Worm (Caenorhabditis elegans) whole organism, L1 larva: ENCODE measurements around the gene Y57G11B.5.

Experiments
- C04F5.9 ChIP-seq: sonication (generic microtip); optimal IDR thresholded peaks from 2 replicates; lab custom pipeline; 2016; ENCODE audit warnings: missing genetic modification characterization, missing compliant biosample characterization
- Y116A8C.19 ChIP-seq: sonication (generic microtip); optimal IDR thresholded peaks from 2 replicates; lab custom pipeline; 2016; ENCODE audit warnings: missing compliant biosample characterization, missing genetic modification characterization, borderline replicate concordance
- aly-2 ChIP-seq: fragments of 150-350 bp; optimal IDR thresholded peaks from 2 replicates; lab custom pipeline; 2014; ENCODE audit warnings: missing biosample characterization, missing genetic modification characterization
- ama-1 ChIP-seq: fragments of 150-350 bp; optimal IDR thresholded peaks from 2 replicates; lab custom pipeline; 2014
- blmp-1 ChIP-seq: fragments of 150-350 bp; optimal IDR thresholded peaks from 2 replicates; lab custom pipeline; 2014; ENCODE audit warnings: missing biosample characterization, missing genetic modification characterization
- ceh-90 ChIP-seq: sonication (generic microtip); optimal IDR thresholded peaks from 2 replicates; lab custom pipeline; 2016; ENCODE audit warnings: missing genetic modification characterization, missing compliant biosample characterization
- dpl-1 ChIP-seq, 3 experiments: fragments of 150-350 bp in 2 of 3; sonication (generic microtip) in 1 of 3; optimal IDR thresholded peaks; 2 replicates each; lab custom pipeline; 2014 to 2017; ENCODE audit warnings: missing biosample characterization in 3 of 3, missing genetic modification characterization in 3 of 3, missing genetic modification reagents in 3 of 3
- dsc-1 ChIP-seq: sonication (generic microtip); optimal IDR thresholded peaks from 2 replicates; lab custom pipeline; 2016; ENCODE audit warnings: mild to moderate bottlenecking, missing genetic modification characterization, missing compliant biosample characterization
- efl-1 ChIP-seq, 4 experiments: fragments of 150-350 bp; optimal IDR thresholded peaks in 3 of 4; peaks in 1 of 4; 1 replicate in 1 of 4; 2 replicates in 3 of 4; lab custom pipeline; 2014; ENCODE audit warnings: missing biosample characterization in 2 of 4, missing genetic modification characterization in 2 of 4, missing genetic modification reagents in 2 of 4
- egl-13 ChIP-seq: sonication (generic microtip); optimal IDR thresholded peaks from 2 replicates; lab custom pipeline; 2016; ENCODE audit warnings: missing genotype, missing genetic modification reagents, missing genetic modification characterization, missing compliant biosample characterization
- elt-3 ChIP-seq, 6 experiments: fragments of 150-350 bp in 1 of 6; sonication (generic microtip); optimal IDR thresholded peaks; 2 replicates each; lab custom pipeline; 2017 to 2018; ENCODE audit warnings: missing biosample characterization in 6 of 6, missing genetic modification characterization in 6 of 6, inconsistent platforms in 1 of 6
- ets-5 ChIP-seq: fragments of 200-800 bp; sonication (Bioruptor generic); IDR thresholded peaks from 2 replicates; pipeline ENCODE4 v1.3.6; 2022; ENCODE audit warnings: missing genetic modification characterization, missing compliant biosample characterization
- fkh-10 ChIP-seq: sonication (generic microtip); optimal IDR thresholded peaks from 2 replicates; lab custom pipeline; 2017; ENCODE audit warnings: missing biosample characterization, missing genetic modification reagents, missing genetic modification characterization
- fkh-4 ChIP-seq: sonication (generic microtip); optimal IDR thresholded peaks from 2 replicates; lab custom pipeline; 2016; ENCODE audit warnings: missing compliant biosample characterization, missing genetic modification characterization, borderline replicate concordance
- fos-1 ChIP-seq: fragments of 150-350 bp; optimal IDR thresholded peaks from 2 replicates; lab custom pipeline; 2014; ENCODE audit warnings: missing biosample characterization, missing genetic modification characterization
- grh-1 ChIP-seq: fragments of 200-800 bp; sonication (Bioruptor generic); IDR thresholded peaks from 2 replicates; pipeline ENCODE4 v1.3.6; 2022; ENCODE audit warnings: missing genetic modification reagents, missing genetic modification characterization, missing compliant biosample characterization
- hlh-4 ChIP-seq: sonication (generic microtip); optimal IDR thresholded peaks from 2 replicates; lab custom pipeline; 2016; ENCODE audit warnings: mild to moderate bottlenecking, missing genetic modification characterization, missing compliant biosample characterization
- jun-1 ChIP-seq: fragments of 150-350 bp; optimal IDR thresholded peaks from 2 replicates; lab custom pipeline; 2014; ENCODE audit warnings: missing biosample characterization, missing genetic modification reagents, missing genetic modification characterization
- lin-14 ChIP-seq: fragments of 200-800 bp; sonication (Bioruptor generic); optimal IDR thresholded peaks from 2 replicates; lab custom pipeline; 2018; ENCODE audit warnings: mild to moderate bottlenecking, missing genetic modification characterization, moderate library complexity, missing compliant biosample characterization
- lin-35 ChIP-seq, 2 experiments: fragments of 150-350 bp; optimal IDR thresholded peaks; 2 replicates each; lab custom pipeline; 2014; ENCODE audit warnings: missing biosample characterization in 2 of 2, missing genetic modification characterization in 2 of 2, missing genetic modification reagents in 2 of 2
- lin-39 ChIP-seq: fragments of 150-350 bp; optimal IDR thresholded peaks from 2 replicates; lab custom pipeline; 2014; ENCODE audit warnings: missing biosample characterization, missing genetic modification reagents, missing genetic modification characterization
- lir-3 ChIP-seq: sonication (generic microtip); optimal IDR thresholded peaks from 2 replicates; lab custom pipeline; 2016; ENCODE audit warnings: mild to moderate bottlenecking, missing genetic modification characterization, moderate library complexity, missing compliant biosample characterization; ENCODE audit not compliant: poor library complexity
- lsy-2 ChIP-seq, 2 experiments: fragments of 150-350 bp; optimal IDR thresholded peaks; 2 replicates each; lab custom pipeline; 2014; ENCODE audit warnings: missing biosample characterization in 2 of 2, missing genetic modification characterization in 2 of 2
- nhr-11 ChIP-seq: fragments of 150-350 bp; optimal IDR thresholded peaks from 2 replicates; lab custom pipeline; 2014; ENCODE audit warnings: missing biosample characterization, missing genetic modification characterization
- nhr-19 ChIP-seq: fragments of 200-800 bp; sonication (Bioruptor generic); conservative IDR thresholded peaks from 2 replicates; pipeline ENCODE4 v1.3.6; 2022; ENCODE audit warnings: missing genetic modification characterization, missing compliant biosample characterization
- nhr-20 ChIP-seq: sonication (generic microtip); optimal IDR thresholded peaks from 2 replicates; lab custom pipeline; 2016; ENCODE audit warnings: mild to moderate bottlenecking, missing genetic modification characterization, missing compliant biosample characterization
- nhr-237 ChIP-seq: fragments of 150-350 bp; optimal IDR thresholded peaks from 2 replicates; lab custom pipeline; 2014; ENCODE audit warnings: missing biosample characterization, missing genetic modification characterization
- nhr-28 ChIP-seq: fragments of 150-350 bp; optimal IDR thresholded peaks from 2 replicates; lab custom pipeline; 2014; ENCODE audit warnings: missing biosample characterization, missing genetic modification characterization
- nhr-47 ChIP-seq: sonication (generic microtip); optimal IDR thresholded peaks from 2 replicates; lab custom pipeline; 2016; ENCODE audit warnings: mild to moderate bottlenecking, missing genetic modification characterization, moderate library complexity, missing compliant biosample characterization
- nhr-77 ChIP-seq: fragments of 150-350 bp; optimal IDR thresholded peaks from 2 replicates; lab custom pipeline; 2014; ENCODE audit warnings: missing biosample characterization, missing genetic modification characterization
- nhr-85 ChIP-seq: sonication (generic microtip); peaks from one replicate; lab custom pipeline; 2016; ENCODE audit warnings: missing genetic modification characterization, inconsistent platforms, missing compliant biosample characterization
- pax-3 ChIP-seq: fragments of 200-800 bp; sonication (Bioruptor generic); optimal IDR thresholded peaks from 2 replicates; lab custom pipeline; 2018; ENCODE audit warnings: mild to moderate bottlenecking, missing genetic modification characterization, moderate library complexity, missing compliant biosample characterization
- pqm-1 ChIP-seq: sonication (generic microtip); optimal IDR thresholded peaks from 3 replicates; lab custom pipeline; 2017; ENCODE audit warnings: missing biosample characterization, missing genetic modification characterization
- snu-23 ChIP-seq: sonication (generic microtip); optimal IDR thresholded peaks from 2 replicates; lab custom pipeline; 2016; ENCODE audit warnings: missing genetic modification characterization, missing compliant biosample characterization
- sox-4 ChIP-seq: sonication (generic microtip); optimal IDR thresholded peaks from 2 replicates; lab custom pipeline; 2016; ENCODE audit warnings: missing genetic modification characterization, missing compliant biosample characterization
- tbx-2 ChIP-seq: sonication (generic microtip); optimal IDR thresholded peaks from 2 replicates; lab custom pipeline; 2016; ENCODE audit warnings: missing genetic modification characterization, missing compliant biosample characterization
- unc-30 ChIP-seq: sonication (generic microtip); optimal IDR thresholded peaks from 2 replicates; lab custom pipeline; 2017; ENCODE audit warnings: missing biosample characterization, missing genetic modification characterization
- xbp-1 ChIP-seq: sonication (generic microtip); optimal IDR thresholded peaks from 2 replicates; lab custom pipeline; 2016; ENCODE audit warnings: missing genetic modification characterization, missing compliant biosample characterization
- zag-1 ChIP-seq: fragments of 150-350 bp; optimal IDR thresholded peaks from 2 replicates; lab custom pipeline; 2014; ENCODE audit warnings: missing biosample characterization, missing genetic modification characterization

The Y57G11B.5 gene

ce11 chrIV:14594249-14594648 lies 19.6 kb downstream of the Y57G11B.5 start (continued):
- TF ChIP-seq tbx-2 (tag; lab: Kevin White, UChicago): peak; percentile 86
- TF ChIP-seq nhr-47: peak; percentile 81
- TF ChIP-seq grh-1 (GFP tag; lab: Robert Waterston, UW): peak; percentile 80
- peak; percentile 86 for TF ChIP-seq pqm-1 (tag; lab: Kevin White, UChicago)
- TF ChIP-seq fkh-4 (tag; lab: Kevin White, UChicago): no peak
- TF ChIP-seq blmp-1 (tag; lab: Kevin White, UChicago): peak; percentile 93
- peak; percentile 84 for TF ChIP-seq nhr-77 (tag; lab: Kevin White, UChicago)
- TF ChIP-seq nhr-237 (tag; lab: Kevin White, UChicago): peak; percentile 31
- TF ChIP-seq ets-5: no peak
- peak; percentile 90 for TF ChIP-seq nhr-19 (GFP tag; lab: Robert Waterston, UW)
- peak; percentile 34 for TF ChIP-seq xbp-1 (tag; lab: Kevin White, UChicago)
- TF ChIP-seq nhr-28 (tag; lab: Kevin White, UChicago): no peak
- peak in 2 of 3 experiments; percentile 5 to 23 for TF ChIP-seq dpl-1 (GFP tag; optimal IDR thresholded peaks at IDR 0.05; lab: Kevin White, UChicago)
- no peak for TF ChIP-seq ama-1 (lab: Kevin White, UChicago)
- TF ChIP-seq lin-14 (GFP tag; lab: Kevin White, UChicago): peak; percentile 94

- peak; percentile 46 for TF ChIP-seq nhr-20
- peak in 1 of 6 experiments; percentile 55 for TF ChIP-seq elt-3 (tag; optimal IDR thresholded peaks at IDR 0.05; lab: Kevin White, UChicago)
- TF ChIP-seq nhr-85 (tag; lab: Kevin White, UChicago): peak; percentile 67
- no peak for TF ChIP-seq nhr-28 (tag; lab: Kevin White, UChicago)
- TF ChIP-seq blmp-1 (tag; lab: Kevin White, UChicago): peak; percentile 12
Measured at ce11 chrIV:14599321-14599720, 24.7 kb downstream of the Y57G11B.5 start.

ce11 chrIV:14603022-14603421 lies 28.4 kb downstream of the Y57G11B.5 start:
- TF ChIP-seq efl-1 (optimal IDR thresholded peaks at IDR 0.05; lab: Kevin White, UChicago) (no peak), efl-1 (GFP tag; optimal IDR thresholded peaks at IDR 0.05 in 1 of 2; lab: Kevin White, UChicago) (peak in 1 of 2 experiments; percentile 90), jun-1 (tag; lab: Kevin White, UChicago) (no peak), fkh-4 (tag; lab: Kevin White, UChicago) (no peak), dsc-1 (tag; lab: Kevin White, UChicago) (no peak), fos-1 (tag; lab: Kevin White, UChicago) (no peak), lsy-2 (tag; optimal IDR thresholded peaks at IDR 0.05; lab: Kevin White, UChicago) (no peak), blmp-1 (tag; lab: Kevin White, UChicago) (no peak), sox-4 (tag; lab: Kevin White, UChicago) (no peak), tbx-2 (tag; lab: Kevin White, UChicago) (no peak), nhr-20 (peak; percentile 40), snu-23 (peak; percentile 30), ceh-90 (no peak), pax-3 (tag; lab: Kevin White, UChicago) (no peak), C04F5.9 (no peak), Y116A8C.19 (tag; lab: Kevin White, UChicago) (no peak), unc-30 (tag; lab: Kevin White, UChicago) (no peak), hlh-4 (no peak), ama-1 (lab: Kevin White, UChicago) (no peak), nhr-11 (tag; lab: Kevin White, UChicago) (no peak), lir-3 (tag; lab: Kevin White, UChicago) (no peak), lin-39 (tag; lab: Kevin White, UChicago) (no peak), zag-1 (tag; lab: Kevin White, UChicago) (no peak), nhr-19 (GFP tag; lab: Robert Waterston, UW) (no peak), nhr-85 (tag; lab: Kevin White, UChicago) (peak; percentile 84), fkh-10 (GFP tag; lab: Kevin White, UChicago) (no peak), egl-13 (tag; lab: Kevin White, UChicago) (no peak), aly-2 (tag; lab: Kevin White, UChicago) (no peak), lin-35 (GFP tag; optimal IDR thresholded peaks at IDR 0.05; lab: Kevin White, UChicago) (peak in 1 of 2 experiments; percentile 34)
- TF ChIP-seq, all 84 proteins: peak for 5
